Worm (Caenorhabditis elegans): ENCODE data around the gene C24H11.2.

Gene C24H11.2

ce11 chrIII:11830522-11831489 is 38.7 kb upstream of the C24H11.2 start (continued):
- peak; percentile 26 for TF ChIP-seq T26A5.8 (tag; optimal IDR thresholded peaks at IDR 0.05)
- peak; percentile 18 for TF ChIP-seq xnd-1 (tag; optimal IDR thresholded peaks at IDR 0.05)
- peak; percentile 42 for TF ChIP-seq lsl-1 (GFP tag; optimal IDR thresholded peaks at IDR 0.05)
- TF ChIP-seq dpl-1 (GFP tag; optimal IDR thresholded peaks at IDR 0.05) = no peak
- no peak for TF ChIP-seq lag-1 (GFP tag; IDR thresholded peaks at IDR 0.05)
- TF ChIP-seq unc-130 (GFP tag; optimal IDR thresholded peaks at IDR 0.05) = no peak
- TF ChIP-seq lin-40 (tag; optimal IDR thresholded peaks at IDR 0.05) = no peak
- peak; percentile 78 for TF ChIP-seq Y53G8AR.9 (GFP tag; conservative IDR thresholded peaks at IDR 0.05)
- TF ChIP-seq lir-1 (GFP tag; conservative IDR thresholded peaks at IDR 0.05) = no peak
- TF ChIP-seq ztf-22 (GFP tag; optimal IDR thresholded peaks at IDR 0.05) = no peak
- 0 out of 2 replicates have a peak, but pooled peaks have one; percentile 11 for TF ChIP-seq aptf-3 (GFP tag; IDR thresholded peaks at IDR 0.05)
- TF ChIP-seq dox-1 (GFP tag; IDR thresholded peaks at IDR 0.05) = peak; percentile 50
- no peak for TF ChIP-seq let-607 (tag; optimal IDR thresholded peaks at IDR 0.05)
- no peak; the same call in 1 of the 2 replicates for TF ChIP-seq Y79H2A.3 (GFP tag; conservative IDR thresholded peaks at IDR 0.05)
- TF ChIP-seq nhr-120 (GFP tag; IDR thresholded peaks at IDR 0.05) = 0 out of 2 replicates have a peak, but pooled peaks have one; percentile 18
- no peak for TF ChIP-seq nhr-80 (tag; optimal IDR thresholded peaks at IDR 0.05)
- no peak; the same call in 1 of the 2 replicates for TF ChIP-seq madf-8 (GFP tag; conservative IDR thresholded peaks at IDR 0.05)
- no peak for TF ChIP-seq B0261.1 (tag; optimal IDR thresholded peaks at IDR 0.05)
- peak; percentile 22 for TF ChIP-seq efl-1 (GFP tag; optimal IDR thresholded peaks at IDR 0.05)
- TF ChIP-seq K12H6.12 (tag; optimal IDR thresholded peaks at IDR 0.05) = no peak
- no peak for TF ChIP-seq nhr-90 (tag; optimal IDR thresholded peaks at IDR 0.05)
- 0 out of 2 replicates have a peak, but pooled peaks have one; percentile 61 for TF ChIP-seq F37B4.10 (GFP tag; IDR thresholded peaks at IDR 0.05)
- no peak for TF ChIP-seq aptf-2 (GFP tag; conservative IDR thresholded peaks at IDR 0.05)
- peak; percentile 5; the same call in 1 of the 2 replicates for TF ChIP-seq C17E4.6 (GFP tag; IDR thresholded peaks at IDR 0.05)
- TF ChIP-seq F57A8.1 (GFP tag; optimal IDR thresholded peaks at IDR 0.05) = no peak
- peak; percentile 25 for TF ChIP-seq F23B12.7 (tag; optimal IDR thresholded peaks at IDR 0.05; ENCODE audit: insufficient read depth)
- TF ChIP-seq F10E7.11 (tag; optimal IDR thresholded peaks at IDR 0.05) = peak; percentile 9
- peak; percentile 10 for TF ChIP-seq ceh-27 (GFP tag; optimal IDR thresholded peaks at IDR 0.05)
- peak; percentile 60 for TF ChIP-seq Y67H2A.10 (GFP tag; conservative IDR thresholded peaks at IDR 0.05)
- no peak for TF ChIP-seq madf-10 (tag; optimal IDR thresholded peaks at IDR 0.05)
- TF ChIP-seq attf-3 (GFP tag; conservative IDR thresholded peaks at IDR 0.05) = no peak
- TF ChIP-seq rpc-1 (optimal IDR thresholded peaks at IDR 0.05) = no peak
- TF ChIP-seq rpc-1 (tag; optimal IDR thresholded peaks at IDR 0.05) = no peak
- TF ChIP-seq cebp-1 (GFP tag; IDR thresholded peaks at IDR 0.05) = peak; percentile 76
- TF ChIP-seq cebp-1 (tag; optimal IDR thresholded peaks at IDR 0.05) = peak; percentile 72
- TF ChIP-seq madf-6 (GFP tag; IDR thresholded peaks at IDR 0.05) = peak; percentile 52
- peak; percentile 52 for TF ChIP-seq rcor-1 (GFP tag; IDR thresholded peaks at IDR 0.05)
- no peak for TF ChIP-seq ztf-28 (GFP tag; IDR thresholded peaks at IDR 0.05)
- no peak for TF ChIP-seq lsy-27 (tag; optimal IDR thresholded peaks at IDR 0.05; ENCODE audit: borderline replicate concordance, insufficient read depth)
- peak; percentile 85; the same call in 1 of the 2 replicates for TF ChIP-seq cebp-2 (GFP tag; IDR thresholded peaks at IDR 0.05)
- peak; percentile 47 for TF ChIP-seq gei-17 (GFP tag; optimal IDR thresholded peaks at IDR 0.05)
- no peak for TF ChIP-seq nfya-2 (GFP tag; IDR thresholded peaks at IDR 0.05)
- no peak for TF ChIP-seq T07F8.4 (tag; optimal IDR thresholded peaks at IDR 0.05)
- no peak for TF ChIP-seq somi-1 (GFP tag; optimal IDR thresholded peaks at IDR 0.05)
- TF ChIP-seq ceh-58 (GFP tag; IDR thresholded peaks at IDR 0.05) = no peak
- TF ChIP-seq Y53F4B.3 (GFP tag; IDR thresholded peaks at IDR 0.05) = no peak
- peak; percentile 17 for TF ChIP-seq ceh-79 (tag; optimal IDR thresholded peaks at IDR 0.05)
